Worm (Caenorhabditis elegans): ENCODE results near the gene glr-8.

DNA sequence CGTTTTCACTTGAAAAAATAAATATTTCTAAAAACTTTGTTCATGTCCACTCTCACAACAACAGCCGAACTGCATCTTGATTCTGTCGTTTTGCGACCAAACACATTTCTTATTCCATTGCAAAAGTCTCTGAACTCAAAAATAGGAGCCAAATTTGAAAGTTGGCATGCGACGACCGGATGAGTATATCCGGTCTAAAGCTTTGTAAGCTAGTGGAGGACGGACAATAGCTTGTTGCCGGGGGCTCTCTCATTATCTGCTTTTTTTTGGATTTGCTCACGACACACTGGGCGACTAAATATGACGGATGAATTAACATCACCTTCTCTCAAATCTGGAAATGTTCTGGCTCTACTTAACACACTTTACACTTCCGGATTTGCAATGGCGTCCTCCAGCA lies 44.1 kb upstream of the glr-8 start, which contains the start of gene K04E7.1:
- TF ChIP-seq ztf-11 (tag; optimal IDR thresholded peaks at IDR 0.05) (no peak), snpc-4 (tag; optimal IDR thresholded peaks at IDR 0.05) (no peak), nhr-67 (tag; optimal IDR thresholded peaks at IDR 0.05) (no peak), nhr-237 (tag; optimal IDR thresholded peaks at IDR 0.05) (no peak), unc-62 (GFP tag; optimal IDR thresholded peaks at IDR 0.05) (no peak), daf-12 (tag; optimal IDR thresholded peaks at IDR 0.05) (no peak), ceh-82 (tag; optimal IDR thresholded peaks at IDR 0.05) (no peak), nhr-25 (tag; optimal IDR thresholded peaks at IDR 0.05) (no peak)

Data from whole organism, L3 larva.